Fruit fly (Drosophila melanogaster) whole organism, embryonic: ENCODE results near the gene tai.

ENCODE experiments used
- Asciz ChIP-seq: fragments of 200-800 bp; sonication (Bioruptor generic); optimal IDR thresholded peaks from 2 replicates; lab custom pipeline; 2017; ENCODE audit warnings: missing biosample characterization, mild to moderate bottlenecking, missing genetic modification characterization, missing genetic modification reagents
- CG10654 ChIP-seq: fragments of 200-800 bp; sonication (Bioruptor generic); optimal IDR thresholded peaks from 2 replicates; lab custom pipeline; 2016; ENCODE audit warnings: missing biosample characterization, missing genetic modification characterization
- CG11085 ChIP-seq: fragments of 200-800 bp; sonication (Bioruptor generic); IDR thresholded peaks from 2 replicates; pipeline ENCODE4 v1.3.6; 2022; ENCODE audit warnings: missing biosample characterization, missing genetic modification characterization
- CG11093 ChIP-seq: fragments of 200-800 bp; sonication (Bioruptor generic); IDR thresholded peaks from 3 replicates; pipeline ENCODE4 v1.3.6; 2022; ENCODE audit warnings: missing biosample characterization, missing genetic modification characterization
- CG11398 ChIP-seq: fragments of 200-800 bp; sonication (Bioruptor generic); optimal IDR thresholded peaks from 2 replicates; lab custom pipeline; 2016; ENCODE audit warnings: missing biosample characterization, missing genetic modification characterization
- CG11696 ChIP-seq: fragments of 200-800 bp; sonication (Bioruptor generic); IDR thresholded peaks from 2 replicates; pipeline ENCODE4 v1.3.6; 2022; ENCODE audit warnings: missing biosample characterization, missing genetic modification characterization
- CG12219 ChIP-seq: fragments of 200-800 bp; sonication (Bioruptor generic); optimal IDR thresholded peaks from 3 replicates; lab custom pipeline; 2018; ENCODE audit warnings: missing biosample characterization, mild to moderate bottlenecking, missing genetic modification characterization
- CG12236 ChIP-seq: fragments of 200-800 bp; sonication (Bioruptor generic); optimal IDR thresholded peaks from 2 replicates; lab custom pipeline; 2016; ENCODE audit warnings: missing biosample characterization, missing genetic modification characterization
- CG13287 ChIP-seq: fragments of 200-800 bp; sonication (Bioruptor generic); IDR thresholded peaks from 2 replicates; pipeline ENCODE4 v1.3.6; 2022; ENCODE audit warnings: missing biosample characterization, missing genetic modification characterization; ENCODE audit not compliant: partially characterized antibody
- CG17385 ChIP-seq: fragments of 200-800 bp; sonication (Bioruptor generic); optimal IDR thresholded peaks from 3 replicates; lab custom pipeline; 2018; ENCODE audit warnings: missing biosample characterization, mild to moderate bottlenecking, missing genetic modification characterization
- CG31441 ChIP-seq: fragments of 200-800 bp; sonication (Bioruptor generic); IDR thresholded peaks from 2 replicates; pipeline ENCODE4 v1.3.6; 2022; ENCODE audit warnings: missing biosample characterization, missing genetic modification characterization
- CG3163 ChIP-seq: fragments of 200-800 bp; sonication (Bioruptor generic); optimal IDR thresholded peaks from 3 replicates; lab custom pipeline; 2016; ENCODE audit warnings: missing biosample characterization, missing genetic modification characterization
- CG4404 ChIP-seq: fragments of 200-800 bp; sonication (Bioruptor generic); IDR thresholded peaks from 2 replicates; pipeline ENCODE4 v1.3.6; 2022; ENCODE audit warnings: missing biosample characterization, missing genetic modification characterization
- CG4617 ChIP-seq: fragments of 200-800 bp; sonication (Bioruptor generic); optimal IDR thresholded peaks from 3 replicates; lab custom pipeline; 2016; ENCODE audit warnings: missing biosample characterization, missing genetic modification characterization, borderline replicate concordance
- CG5180 ChIP-seq: fragments of 200-800 bp; sonication (Bioruptor generic); optimal IDR thresholded peaks from 3 replicates; lab custom pipeline; 2017; ENCODE audit warnings: missing biosample characterization, missing genetic modification characterization, mild to moderate bottlenecking, moderate library complexity, missing genetic modification reagents
- CG6254 ChIP-seq: fragments of 200-800 bp; sonication (Bioruptor generic); optimal IDR thresholded peaks from 3 replicates; lab custom pipeline; 2017; ENCODE audit warnings: mild to moderate bottlenecking, missing biosample characterization, missing genetic modification reagents, missing genetic modification characterization
- CG6791 ChIP-seq: fragments of 200-800 bp; sonication (Bioruptor generic); IDR thresholded peaks from 3 replicates; pipeline ENCODE4 v1.3.6; 2022; ENCODE audit warnings: missing biosample characterization, missing genetic modification characterization; ENCODE audit not compliant: partially characterized antibody
- CG7372 ChIP-seq: fragments of 200-800 bp; sonication (Bioruptor generic); IDR thresholded peaks from 2 replicates; pipeline ENCODE4 v1.3.6; 2022; ENCODE audit warnings: missing biosample characterization, missing genetic modification characterization
- CG7745 ChIP-seq: fragments of 200-800 bp; sonication (Bioruptor generic); optimal IDR thresholded peaks from 2 replicates; lab custom pipeline; 2018; ENCODE audit warnings: missing biosample characterization, mild to moderate bottlenecking, missing genetic modification characterization, moderate library complexity
- CG9932 ChIP-seq: fragments of 200-800 bp; sonication (Bioruptor generic); IDR thresholded peaks from 2 replicates; pipeline ENCODE4 v1.3.6; 2022; ENCODE audit warnings: missing biosample characterization, missing genetic modification characterization
- D ChIP-seq, 2 experiments: fragments of 200-800 bp in 1 of 2; fragments of >200 bp in 1 of 2; sonication (Bioruptor generic) in 1 of 2; optimal IDR thresholded peaks; 2 replicates in 1 of 2; 3 replicates in 1 of 2; lab custom pipeline; 2017; ENCODE audit warnings: mild to moderate bottlenecking in 1 of 2, missing biosample characterization in 1 of 2, missing genetic modification characterization in 1 of 2, missing genetic modification reagents in 1 of 2
- Doc3 ChIP-seq: fragments of 200-800 bp; sonication (Bioruptor generic); IDR thresholded peaks from 3 replicates; pipeline ENCODE4 v1.3.6; 2022; ENCODE audit warnings: missing biosample characterization, missing genetic modification characterization; ENCODE audit not compliant: partially characterized antibody
- Dref ChIP-seq: fragments of 200-800 bp; sonication (Bioruptor generic); IDR thresholded peaks from 2 replicates; pipeline ENCODE4 v1.3.6; 2022; ENCODE audit warnings: missing biosample characterization, missing genetic modification characterization
- H15 ChIP-seq: fragments of 200-800 bp; sonication (Bioruptor generic); IDR thresholded peaks from 3 replicates; pipeline ENCODE4 v1.3.6; 2022; ENCODE audit warnings: missing biosample characterization, missing genetic modification characterization
- HLH54F ChIP-seq: fragments of 200-800 bp; sonication (Bioruptor generic); optimal IDR thresholded peaks from 3 replicates; lab custom pipeline; 2016; ENCODE audit warnings: missing biosample characterization, missing genetic modification characterization
- Hey ChIP-seq: fragments of 200-800 bp; sonication (Bioruptor generic); optimal IDR thresholded peaks from 3 replicates; lab custom pipeline; 2018; ENCODE audit warnings: missing biosample characterization, mild to moderate bottlenecking, missing genetic modification characterization
- Hr39 ChIP-seq: fragments of >200 bp; optimal IDR thresholded peaks from 2 replicates; lab custom pipeline; 2017
- Lim3 ChIP-seq: fragments of 200-800 bp; sonication (Bioruptor generic); IDR thresholded peaks from 2 replicates; pipeline ENCODE4 v1.3.6; 2022; ENCODE audit warnings: missing biosample characterization, missing genetic modification characterization
- MBD-R2 ChIP-seq: fragments of 200-800 bp; sonication (Bioruptor generic); IDR thresholded peaks from 2 replicates; pipeline ENCODE4 v1.3.6; 2022; ENCODE audit warnings: missing biosample characterization, missing genetic modification characterization
- Mrtf ChIP-seq: fragments of 200-800 bp; sonication (Bioruptor generic); IDR thresholded peaks from 3 replicates; pipeline ENCODE4 v1.3.6; 2022; ENCODE audit warnings: missing biosample characterization, missing genetic modification characterization
- NfI ChIP-seq: fragments of 200-800 bp; sonication (Bioruptor generic); optimal IDR thresholded peaks from 3 replicates; lab custom pipeline; 2018; ENCODE audit warnings: missing biosample characterization, mild to moderate bottlenecking, missing genetic modification characterization, moderate library complexity
- Sry-β ChIP-seq: fragments of 200-800 bp; sonication (Bioruptor generic); optimal IDR thresholded peaks from 2 replicates; lab custom pipeline; 2018; ENCODE audit warnings: missing biosample characterization, mild to moderate bottlenecking, missing genetic modification characterization, moderate library complexity
- Xrp1 ChIP-seq: fragments of 200-800 bp; sonication (Bioruptor generic); IDR thresholded peaks from 2 replicates; pipeline ENCODE4 v1.3.6; 2022; ENCODE audit warnings: missing biosample characterization, missing genetic modification characterization
- az2 ChIP-seq: fragments of 200-800 bp; sonication (Bioruptor generic); optimal IDR thresholded peaks from 3 replicates; lab custom pipeline; 2016; ENCODE audit warnings: missing biosample characterization, missing genetic modification characterization
- corto ChIP-seq: fragments of 200-800 bp; sonication (Bioruptor generic); optimal IDR thresholded peaks from 2 replicates; lab custom pipeline; 2016; ENCODE audit warnings: missing biosample characterization, mild to moderate bottlenecking, missing genetic modification characterization, moderate library complexity
- ewg ChIP-seq: fragments of 200-800 bp; sonication (Bioruptor generic); optimal IDR thresholded peaks from 3 replicates; lab custom pipeline; 2017; ENCODE audit warnings: mild to moderate bottlenecking, missing biosample characterization, missing genetic modification reagents, missing genetic modification characterization
- grau ChIP-seq: fragments of 200-800 bp; optimal IDR thresholded peaks from 3 replicates; lab custom pipeline; 2019; ENCODE audit warnings: missing biosample characterization, mild to moderate bottlenecking, missing genetic modification characterization, moderate library complexity
- jigr1 ChIP-seq: fragments of 200-800 bp; sonication (Bioruptor generic); IDR thresholded peaks from 3 replicates; pipeline ENCODE4 v1.3.6; 2022; ENCODE audit warnings: missing biosample characterization, missing genetic modification characterization
- jing ChIP-seq: fragments of 200-800 bp; sonication (Bioruptor generic); optimal IDR thresholded peaks from 2 replicates; lab custom pipeline; 2018; ENCODE audit warnings: missing biosample characterization, mild to moderate bottlenecking, missing genetic modification characterization
- kah ChIP-seq: fragments of 200-800 bp; sonication (Bioruptor generic); optimal IDR thresholded peaks from 2 replicates; lab custom pipeline; 2018; ENCODE audit warnings: missing biosample characterization, mild to moderate bottlenecking, missing genetic modification characterization
- odd ChIP-seq: fragments of 200-800 bp; sonication (Bioruptor generic); optimal IDR thresholded peaks from 2 replicates; lab custom pipeline; 2017; ENCODE audit warnings: missing biosample characterization, mild to moderate bottlenecking, missing genetic modification characterization
- prd ChIP-seq, 3 experiments: fragments of >200 bp in 2 of 3; fragments of 200-800 bp in 1 of 3; sonication (Bioruptor generic) in 1 of 3; optimal IDR thresholded peaks in 2 of 3; IDR thresholded peaks in 1 of 3; 2 replicates in 2 of 3; 3 replicates in 1 of 3; pipeline versions ENCODE4 v1.3.6 to Lab custom; 2017 to 2022; ENCODE audit warnings: missing biosample characterization in 1 of 3, missing genetic modification characterization in 1 of 3
- psq ChIP-seq: fragments of 200-800 bp; sonication (Bioruptor generic); optimal IDR thresholded peaks from 2 replicates; lab custom pipeline; 2017; ENCODE audit warnings: missing biosample characterization, missing genetic modification characterization
- stc ChIP-seq: fragments of 200-800 bp; sonication (Bioruptor generic); IDR thresholded peaks from 2 replicates; pipeline ENCODE4 v1.3.6; 2022; ENCODE audit warnings: missing biosample characterization, missing genetic modification characterization
- tna ChIP-seq: fragments of 200-800 bp; sonication (Bioruptor generic); IDR thresholded peaks from 2 replicates; pipeline ENCODE4 v1.3.6; 2022; ENCODE audit warnings: missing biosample characterization, missing genetic modification characterization; ENCODE audit not compliant: partially characterized antibody
- wek ChIP-seq: fragments of 200-800 bp; sonication (Bioruptor generic); optimal IDR thresholded peaks from 3 replicates; lab custom pipeline; 2018; ENCODE audit warnings: missing biosample characterization, mild to moderate bottlenecking, missing genetic modification characterization, moderate library complexity
- z ChIP-seq: fragments of 200-800 bp; sonication (Bioruptor generic); IDR thresholded peaks from 3 replicates; pipeline ENCODE4 v1.3.6; 2022; ENCODE audit warnings: missing biosample characterization, missing genetic modification characterization
- zf30C ChIP-seq: fragments of 200-800 bp; sonication (Bioruptor generic); optimal IDR thresholded peaks from 3 replicates; lab custom pipeline; 2018; ENCODE audit warnings: missing biosample characterization, mild to moderate bottlenecking, missing genetic modification characterization

The tai gene

DNA sequence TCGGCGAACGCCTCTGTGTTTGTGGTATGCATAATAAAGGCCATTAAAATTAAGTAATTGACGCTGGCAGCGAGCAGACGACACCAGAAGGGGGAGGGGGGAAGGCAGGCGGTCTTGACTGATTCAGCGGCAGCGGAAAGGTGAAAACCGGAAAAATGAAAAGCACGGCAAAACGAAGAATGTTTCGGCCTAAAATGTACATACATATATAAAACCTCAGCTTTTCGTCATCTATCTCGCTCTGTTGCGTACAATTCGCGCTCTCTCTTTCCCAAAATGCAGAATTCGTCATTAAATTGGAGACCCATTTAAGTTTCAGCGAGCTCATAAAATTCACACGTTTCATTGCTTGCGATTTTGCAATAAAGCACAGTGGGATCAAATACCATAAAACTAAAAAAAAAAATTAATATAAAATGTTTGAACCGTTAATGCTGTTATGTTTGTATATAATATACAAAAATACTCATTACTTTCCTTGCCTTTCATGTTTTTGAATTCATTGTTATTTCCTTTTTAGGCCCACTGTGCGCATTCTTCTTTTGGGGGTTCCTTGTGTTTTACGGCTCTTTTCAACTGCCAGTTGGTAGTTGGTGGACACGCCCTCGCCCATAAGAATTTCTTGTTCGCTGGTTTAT, 1.6 kb downstream of the tai start (continued):
- TF ChIP-seq CG7745 (tag; lab: Kevin White, UChicago) (no peak), CG6791 (GFP tag; lab: Robert Waterston, UW) (no peak), Mrtf (GFP tag; lab: Robert Waterston, UW) (no peak; the same call in 2 of the 3 replicates), stc (GFP tag; lab: Robert Waterston, UW) (peak; percentile 73), HLH54F (GFP tag; lab: Kevin White, UChicago) (peak; percentile 19), CG13287 (GFP tag; lab: Robert Waterston, UW) (no peak), az2 (GFP tag; lab: Kevin White, UChicago) (peak; percentile 70), zf30C (GFP tag; lab: Kevin White, UChicago) (no peak), odd (GFP tag; lab: Kevin White, UChicago) (peak; percentile 28), Dref (GFP tag; lab: Robert Waterston, UW) (no peak), CG11085 (GFP tag; lab: Robert Waterston, UW) (peak; percentile 64; the same call in 1 of the 2 replicates), D (optimal IDR thresholded peaks at IDR 0.05; lab: Kevin White, UChicago) (no peak), D (GFP tag; optimal IDR thresholded peaks at IDR 0.05; lab: Kevin White, UChicago) (peak; percentile 56), tna (GFP tag; lab: Robert Waterston, UW) (no peak), z (GFP tag; lab: Robert Waterston, UW) (0 out of 3 replicates have a peak, but pooled peaks have one; percentile 10), CG12219 (GFP tag; lab: Kevin White, UChicago) (peak; percentile 7), Hey (no peak), wek (GFP tag; lab: Kevin White, UChicago) (no peak), Doc3 (GFP tag; lab: Robert Waterston, UW) (0 out of 3 replicates have a peak, but pooled peaks have one; percentile 12), grau (tag; lab: Kevin White, UChicago) (peak; percentile 63), jing (GFP tag; lab: Kevin White, UChicago) (no peak), H15 (GFP tag; lab: Robert Waterston, UW) (peak; percentile 68), ewg (GFP tag; lab: Kevin White, UChicago) (peak; percentile 45), CG3163 (GFP tag; lab: Kevin White, UChicago) (no peak), CG9932 (GFP tag; lab: Robert Waterston, UW) (peak; percentile 61), CG11696 (GFP tag; lab: Robert Waterston, UW) (peak; percentile 76), MBD-R2 (peak; percentile 9; the same call in 1 of the 2 replicates), corto (GFP tag; lab: Kevin White, UChicago) (peak; percentile 83), CG17385 (GFP tag; lab: Kevin White, UChicago) (peak; percentile 68), Xrp1 (peak; percentile 90), CG4404 (0 out of 2 replicates have a peak, but pooled peaks have one; percentile 14), CG4617 (GFP tag; lab: Kevin White, UChicago) (peak; percentile 18), jigr1 (GFP tag; lab: Robert Waterston, UW) (no peak), Asciz (GFP tag; lab: Kevin White, UChicago) (peak; percentile 58), CG7372 (GFP tag; lab: Robert Waterston, UW) (peak; percentile 60), kah (no peak), CG10654 (peak; percentile 68), Hr39 (lab: Kevin White, UChicago) (no peak), Lim3 (GFP tag; lab: Robert Waterston, UW) (0 out of 2 replicates have a peak, but pooled peaks have one; percentile 26), prd (optimal IDR thresholded peaks at IDR 0.05; lab: Kevin White, UChicago) (no peak), prd (GFP tag; IDR thresholded peaks at IDR 0.05; lab: Robert Waterston, UW) (peak; percentile 84), psq (no peak), CG6254 (GFP tag; lab: Kevin White, UChicago) (peak; percentile 58), CG5180 (GFP tag; lab: Kevin White, UChicago) (peak; percentile 10), Sry-β (GFP tag; lab: Kevin White, UChicago) (no peak), NfI (GFP tag; lab: Kevin White, UChicago) (peak; percentile 22), CG31441 (GFP tag; lab: Robert Waterston, UW) (peak; percentile 76), CG11398 (GFP tag; lab: Kevin White, UChicago) (no peak), CG11093 (GFP tag; lab: Robert Waterston, UW) (peak; percentile 48; the same call in 1 of the 3 replicates), CG12236 (no peak)
